Worm (Caenorhabditis elegans): ENCODE data around the gene nhr-186.

ce11 chrV:3877242-3877641, 22.5 kb upstream of the nhr-186 start:
- no peak for TF ChIP-seq him-1 (tag; optimal IDR thresholded peaks at IDR 0.05)
- TF ChIP-seq dao-5 (tag; optimal IDR thresholded peaks at IDR 0.05), result no peak
- no peak for TF ChIP-seq W03F9.2 (tag; optimal IDR thresholded peaks at IDR 0.05)
